Worm (Caenorhabditis elegans) whole organism, L4/young adult: ENCODE results near the gene Y82E9BL.18.

ENCODE experiments used
- W03F9.2 ChIP-seq: fragments of 150-350 bp; optimal IDR thresholded peaks from 2 replicates; lab custom pipeline; 2014; ENCODE audit warnings: missing biosample characterization, missing genetic modification characterization
- him-1 ChIP-seq: sonication (generic microtip); optimal IDR thresholded peaks from 2 replicates; lab custom pipeline; 2016; ENCODE audit warnings: missing genotype, missing genetic modification reagents, missing genetic modification characterization, missing compliant biosample characterization

ce11 chrIII:1315038-1315437, 11.6 kb upstream of the Y82E9BL.18 start, which contains the start of the genes fbxa-80 and fbxa-19:
- TF ChIP-seq W03F9.2 (tag; lab: Kevin White, UChicago) (no peak), him-1 (tag; lab: Kevin White, UChicago) (no peak)
